Worm (Caenorhabditis elegans) whole organism, L1 larva: ENCODE results near the gene Y54G11A.7.
A peak's percentile ranks its signal among the peaks of the same experiment; 100 is the strongest.

Experiments
- C04F5.9 ChIP-seq: sonication (generic microtip); optimal IDR thresholded peaks from 2 replicates; lab custom pipeline; 2016; ENCODE audit warnings: missing genetic modification characterization, missing compliant biosample characterization
- C16A3.4 ChIP-seq: fragments of 150-350 bp; optimal IDR thresholded peaks from 2 replicates; lab custom pipeline; 2014; ENCODE audit warnings: missing biosample characterization, missing genetic modification characterization
- C34B4.2 ChIP-seq: sonication (generic microtip); optimal IDR thresholded peaks from 2 replicates; lab custom pipeline; 2017; ENCODE audit warnings: mild to moderate bottlenecking, missing genetic modification characterization, missing compliant biosample characterization
- F16B12.6 ChIP-seq: fragments of 150-350 bp; optimal IDR thresholded peaks from 2 replicates; lab custom pipeline; 2014; ENCODE audit warnings: missing biosample characterization, missing genetic modification characterization
- Y116A8C.19 ChIP-seq: sonication (generic microtip); optimal IDR thresholded peaks from 2 replicates; lab custom pipeline; 2016; ENCODE audit warnings: missing compliant biosample characterization, missing genetic modification characterization, borderline replicate concordance
- aha-1 ChIP-seq: fragments of 150-350 bp; optimal IDR thresholded peaks from 2 replicates; lab custom pipeline; 2014; ENCODE audit warnings: missing biosample characterization, missing genetic modification characterization
- alr-1 ChIP-seq: fragments of 200-800 bp; sonication (Bioruptor generic); optimal IDR thresholded peaks from 2 replicates; lab custom pipeline; 2018; ENCODE audit warnings: borderline replicate concordance, mild to moderate bottlenecking, missing genetic modification characterization, missing compliant biosample characterization
- aly-2 ChIP-seq: fragments of 150-350 bp; optimal IDR thresholded peaks from 2 replicates; lab custom pipeline; 2014; ENCODE audit warnings: missing biosample characterization, missing genetic modification characterization
- ceh-63 ChIP-seq: fragments of 200-800 bp; sonication (Bioruptor generic); optimal IDR thresholded peaks from 2 replicates; lab custom pipeline; 2018; ENCODE audit warnings: mild to moderate bottlenecking, missing genetic modification characterization, missing compliant biosample characterization
- ceh-8 ChIP-seq: fragments of 200-800 bp; sonication (Bioruptor generic); optimal IDR thresholded peaks from 2 replicates; lab custom pipeline; 2018; ENCODE audit warnings: mild to moderate bottlenecking, missing genetic modification characterization, moderate library complexity, missing compliant biosample characterization
- ces-1 ChIP-seq: fragments of 150-350 bp; optimal IDR thresholded peaks from 2 replicates; lab custom pipeline; 2014; ENCODE audit warnings: missing biosample characterization, missing genetic modification reagents, missing genetic modification characterization
- dpl-1 ChIP-seq, 3 experiments: fragments of 150-350 bp in 2 of 3; sonication (generic microtip) in 1 of 3; optimal IDR thresholded peaks; 2 replicates each; lab custom pipeline; 2014 to 2017; ENCODE audit warnings: missing biosample characterization in 3 of 3, missing genetic modification characterization in 3 of 3, missing genetic modification reagents in 3 of 3
- efl-1 ChIP-seq, 4 experiments: fragments of 150-350 bp; optimal IDR thresholded peaks in 3 of 4; peaks in 1 of 4; 1 replicate in 1 of 4; 2 replicates in 3 of 4; lab custom pipeline; 2014; ENCODE audit warnings: missing biosample characterization in 2 of 4, missing genetic modification characterization in 2 of 4, missing genetic modification reagents in 2 of 4
- efl-3 ChIP-seq: fragments of 200-800 bp; sonication (Bioruptor generic); optimal IDR thresholded peaks from 2 replicates; lab custom pipeline; 2018; ENCODE audit warnings: mild to moderate bottlenecking, missing genetic modification characterization, missing compliant biosample characterization
- egl-13 ChIP-seq: sonication (generic microtip); optimal IDR thresholded peaks from 2 replicates; lab custom pipeline; 2016; ENCODE audit warnings: missing genotype, missing genetic modification reagents, missing genetic modification characterization, missing compliant biosample characterization
- elt-3 ChIP-seq, 6 experiments: fragments of 150-350 bp in 1 of 6; sonication (generic microtip); optimal IDR thresholded peaks; 2 replicates each; lab custom pipeline; 2017 to 2018; ENCODE audit warnings: missing biosample characterization in 6 of 6, missing genetic modification characterization in 6 of 6, inconsistent platforms in 1 of 6
- ets-5 ChIP-seq: fragments of 200-800 bp; sonication (Bioruptor generic); IDR thresholded peaks from 2 replicates; pipeline ENCODE4 v1.3.6; 2022; ENCODE audit warnings: missing genetic modification characterization, missing compliant biosample characterization
- fkh-10 ChIP-seq: sonication (generic microtip); optimal IDR thresholded peaks from 2 replicates; lab custom pipeline; 2017; ENCODE audit warnings: missing biosample characterization, missing genetic modification reagents, missing genetic modification characterization
- fkh-8 ChIP-seq: sonication (generic microtip); optimal IDR thresholded peaks from 2 replicates; lab custom pipeline; 2016; ENCODE audit warnings: mild to moderate bottlenecking, missing genetic modification characterization, missing compliant biosample characterization
- fos-1 ChIP-seq: fragments of 150-350 bp; optimal IDR thresholded peaks from 2 replicates; lab custom pipeline; 2014; ENCODE audit warnings: missing biosample characterization, missing genetic modification characterization
- hlh-4 ChIP-seq: sonication (generic microtip); optimal IDR thresholded peaks from 2 replicates; lab custom pipeline; 2016; ENCODE audit warnings: mild to moderate bottlenecking, missing genetic modification characterization, missing compliant biosample characterization
- irx-1 ChIP-seq: sonication (generic microtip); optimal IDR thresholded peaks from 2 replicates; lab custom pipeline; 2016; ENCODE audit warnings: missing genetic modification characterization, missing compliant biosample characterization
- jun-1 ChIP-seq: fragments of 150-350 bp; optimal IDR thresholded peaks from 2 replicates; lab custom pipeline; 2014; ENCODE audit warnings: missing biosample characterization, missing genetic modification reagents, missing genetic modification characterization
- lin-14 ChIP-seq: fragments of 200-800 bp; sonication (Bioruptor generic); optimal IDR thresholded peaks from 2 replicates; lab custom pipeline; 2018; ENCODE audit warnings: mild to moderate bottlenecking, missing genetic modification characterization, moderate library complexity, missing compliant biosample characterization
- lin-39 ChIP-seq: fragments of 150-350 bp; optimal IDR thresholded peaks from 2 replicates; lab custom pipeline; 2014; ENCODE audit warnings: missing biosample characterization, missing genetic modification reagents, missing genetic modification characterization
- lir-3 ChIP-seq: sonication (generic microtip); optimal IDR thresholded peaks from 2 replicates; lab custom pipeline; 2016; ENCODE audit warnings: mild to moderate bottlenecking, missing genetic modification characterization, moderate library complexity, missing compliant biosample characterization; ENCODE audit not compliant: poor library complexity
- lsy-2 ChIP-seq, 2 experiments: fragments of 150-350 bp; optimal IDR thresholded peaks; 2 replicates each; lab custom pipeline; 2014; ENCODE audit warnings: missing biosample characterization in 2 of 2, missing genetic modification characterization in 2 of 2
- mab-9 ChIP-seq: fragments of 200-800 bp; sonication (Bioruptor generic); IDR thresholded peaks from 2 replicates; pipeline ENCODE4 v1.3.6; 2022; ENCODE audit warnings: missing genetic modification reagents, missing genetic modification characterization, missing compliant biosample characterization
- mdl-1 ChIP-seq, 2 experiments: fragments of 150-350 bp; optimal IDR thresholded peaks; 2 replicates each; lab custom pipeline; 2014 to 2017; ENCODE audit warnings: missing biosample characterization in 2 of 2, missing genetic modification characterization in 2 of 2, inconsistent platforms in 1 of 2
- nhr-11 ChIP-seq: fragments of 150-350 bp; optimal IDR thresholded peaks from 2 replicates; lab custom pipeline; 2014; ENCODE audit warnings: missing biosample characterization, missing genetic modification characterization
- nhr-20 ChIP-seq: sonication (generic microtip); optimal IDR thresholded peaks from 2 replicates; lab custom pipeline; 2016; ENCODE audit warnings: mild to moderate bottlenecking, missing genetic modification characterization, missing compliant biosample characterization
- nhr-237 ChIP-seq: fragments of 150-350 bp; optimal IDR thresholded peaks from 2 replicates; lab custom pipeline; 2014; ENCODE audit warnings: missing biosample characterization, missing genetic modification characterization
- nhr-47 ChIP-seq: sonication (generic microtip); optimal IDR thresholded peaks from 2 replicates; lab custom pipeline; 2016; ENCODE audit warnings: mild to moderate bottlenecking, missing genetic modification characterization, moderate library complexity, missing compliant biosample characterization
- nhr-71 ChIP-seq: sonication (generic microtip); optimal IDR thresholded peaks from 2 replicates; lab custom pipeline; 2016; ENCODE audit warnings: mild to moderate bottlenecking, missing genetic modification characterization, moderate library complexity, missing compliant biosample characterization
- nhr-84 ChIP-seq: sonication (generic microtip); optimal IDR thresholded peaks from 2 replicates; lab custom pipeline; 2017; ENCODE audit warnings: missing biosample characterization, missing genetic modification characterization
- pag-3 ChIP-seq: sonication (generic microtip); optimal IDR thresholded peaks from 2 replicates; lab custom pipeline; 2017; ENCODE audit warnings: missing genetic modification characterization, mild to moderate bottlenecking, missing compliant biosample characterization, antibody characterized with exemption, borderline replicate concordance; ENCODE audit not compliant: insufficient read depth
- pqm-1 ChIP-seq: sonication (generic microtip); optimal IDR thresholded peaks from 3 replicates; lab custom pipeline; 2017; ENCODE audit warnings: missing biosample characterization, missing genetic modification characterization
- rnt-1 ChIP-seq: sonication (generic microtip); optimal IDR thresholded peaks from 2 replicates; lab custom pipeline; 2016; ENCODE audit warnings: mild to moderate bottlenecking, missing genetic modification characterization, moderate library complexity, missing compliant biosample characterization
- skn-1 ChIP-seq: fragments of 150-350 bp; optimal IDR thresholded peaks from 2 replicates; lab custom pipeline; 2014; ENCODE audit warnings: missing biosample characterization, missing genetic modification characterization
- sox-4 ChIP-seq: sonication (generic microtip); optimal IDR thresholded peaks from 2 replicates; lab custom pipeline; 2016; ENCODE audit warnings: missing genetic modification characterization, missing compliant biosample characterization
- sup-37 ChIP-seq: fragments of 200-800 bp; sonication (Bioruptor generic); optimal IDR thresholded peaks from 2 replicates; lab custom pipeline; 2018; ENCODE audit warnings: mild to moderate bottlenecking, missing genetic modification characterization, missing compliant biosample characterization
- swsn-7 ChIP-seq: sonication (generic microtip); optimal IDR thresholded peaks from 2 replicates; lab custom pipeline; 2016; ENCODE audit warnings: missing genetic modification characterization, missing compliant biosample characterization
- tbx-2 ChIP-seq: sonication (generic microtip); optimal IDR thresholded peaks from 2 replicates; lab custom pipeline; 2016; ENCODE audit warnings: missing genetic modification characterization, missing compliant biosample characterization
- unc-62 ChIP-seq: fragments of 150-350 bp; optimal IDR thresholded peaks from 2 replicates; lab custom pipeline; 2014; ENCODE audit warnings: missing biosample characterization, missing genetic modification reagents, missing genetic modification characterization
- unc-86 ChIP-seq: sonication (generic microtip); optimal IDR thresholded peaks from 2 replicates; lab custom pipeline; 2016; ENCODE audit warnings: missing genetic modification characterization, missing compliant biosample characterization
- vab-15 ChIP-seq: sonication (generic microtip); optimal IDR thresholded peaks from 2 replicates; lab custom pipeline; 2017; ENCODE audit warnings: missing genotype, mild to moderate bottlenecking, missing genetic modification characterization, missing compliant biosample characterization
- xbp-1 ChIP-seq: sonication (generic microtip); optimal IDR thresholded peaks from 2 replicates; lab custom pipeline; 2016; ENCODE audit warnings: missing genetic modification characterization, missing compliant biosample characterization
- zag-1 ChIP-seq: fragments of 150-350 bp; optimal IDR thresholded peaks from 2 replicates; lab custom pipeline; 2014; ENCODE audit warnings: missing biosample characterization, missing genetic modification characterization

Gene Y54G11A.7

DNA sequence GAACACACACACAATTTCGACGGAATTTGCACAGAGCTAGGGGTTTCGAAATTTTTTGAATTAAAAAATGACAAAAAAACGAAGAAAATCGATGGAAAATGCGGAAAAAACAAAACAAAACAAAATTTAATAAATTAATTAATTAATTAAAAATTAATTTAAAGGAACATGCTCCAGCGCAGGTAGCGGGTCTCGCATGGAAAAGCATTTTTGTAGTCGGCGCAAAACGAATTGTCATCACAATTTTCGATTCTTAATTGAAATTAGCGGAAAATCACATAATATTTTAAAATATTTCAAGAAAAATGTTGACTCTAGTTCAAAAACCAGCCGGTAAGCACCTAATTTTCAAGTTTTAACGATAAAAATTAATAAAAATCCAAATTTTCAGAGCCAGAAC is 20.7 kb upstream of the Y54G11A.7 start, which contains the start of gene Y54G11A.3:
Y54G11A.3 (plus strand) TSS at position 213 of the 400 bp plus-strand sequence.
- TF ChIP-seq ets-5 (no peak), fkh-10 (GFP tag; lab: Kevin White, UChicago) (no peak), unc-62 (no peak), lir-3 (tag; lab: Kevin White, UChicago) (no peak), C04F5.9 (tag; lab: Kevin White, UChicago) (no peak), aha-1 (tag; lab: Kevin White, UChicago) (no peak), mab-9 (no peak), Y116A8C.19 (no peak), unc-86 (no peak), elt-3 (tag; optimal IDR thresholded peaks at IDR 0.05; lab: Kevin White, UChicago) (no peak), hlh-4 (no peak), nhr-11 (no peak), alr-1 (tag; lab: Kevin White, UChicago) (no peak)

DNA sequence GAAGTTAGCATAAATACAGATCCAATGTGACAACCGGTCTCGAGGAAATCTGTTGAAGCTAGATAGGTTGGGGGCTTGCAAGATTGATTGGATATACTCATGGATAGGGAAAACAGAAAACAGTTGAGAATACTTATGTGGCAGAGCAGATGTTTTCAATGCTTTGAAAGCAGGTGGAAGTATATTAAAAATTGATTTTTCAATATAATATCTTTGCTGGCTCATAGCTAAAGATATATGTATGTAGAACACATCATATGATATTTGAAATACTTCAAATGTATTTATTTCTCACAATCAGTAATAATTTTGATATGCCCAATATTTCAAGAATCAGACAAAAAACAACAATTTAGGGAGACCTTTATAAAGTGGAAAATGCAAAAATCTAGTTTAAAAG is 9.8 kb upstream of the Y54G11A.7 start, which contains the start of gene srh-41:
srh-41 (minus strand) TSS at position 101 of the 400 bp plus-strand sequence.
- no peak for TF ChIP-seq efl-1 (optimal IDR thresholded peaks at IDR 0.05; lab: Kevin White, UChicago)
- no peak for TF ChIP-seq efl-1 (GFP tag; optimal IDR thresholded peaks at IDR 0.05 in 1 of 2; lab: Kevin White, UChicago)
- TF ChIP-seq ceh-63 (GFP tag; lab: Kevin White, UChicago): no peak
- no peak for TF ChIP-seq hlh-4
- no peak for TF ChIP-seq dpl-1 (GFP tag; optimal IDR thresholded peaks at IDR 0.05; lab: Kevin White, UChicago)
- TF ChIP-seq pqm-1 (tag; lab: Kevin White, UChicago): no peak
- no peak for TF ChIP-seq C34B4.2 (tag; lab: Kevin White, UChicago)
- no peak for TF ChIP-seq aly-2 (tag; lab: Kevin White, UChicago)
- TF ChIP-seq F16B12.6 (tag; lab: Kevin White, UChicago): no peak
- TF ChIP-seq skn-1 (tag; lab: Kevin White, UChicago): no peak

DNA sequence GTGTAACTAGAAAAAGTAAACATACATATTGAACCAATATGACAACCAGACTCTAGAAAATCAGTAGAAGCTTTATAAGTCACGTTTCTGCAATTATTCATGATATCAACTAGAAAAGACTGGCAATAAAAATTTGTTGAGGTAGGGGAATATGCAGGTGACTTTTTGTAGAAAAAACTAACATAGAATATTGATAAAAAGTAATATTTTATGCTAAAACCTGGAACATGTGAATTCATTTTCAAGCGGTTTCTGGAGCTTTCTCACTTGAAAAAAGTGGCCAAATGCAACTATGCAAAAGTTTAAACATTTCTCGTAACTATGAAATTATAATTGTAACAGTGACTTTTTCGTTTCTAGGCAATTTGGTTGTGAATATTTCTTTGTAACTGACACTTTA is 8.1 kb upstream of the Y54G11A.7 start, which contains the start of gene srh-42:
srh-42 (minus strand) TSS at position 101 of the 400 bp plus-strand sequence.
- TF ChIP-seq sox-4 (no peak), lin-39 (tag; lab: Kevin White, UChicago) (no peak), pag-3 (no peak), vab-15 (no peak), tbx-2 (no peak), nhr-84 (tag; lab: Kevin White, UChicago) (no peak), jun-1 (tag; lab: Kevin White, UChicago) (no peak), egl-13 (tag; lab: Kevin White, UChicago) (no peak), mab-9 (no peak), nhr-47 (tag; lab: Kevin White, UChicago) (no peak), fkh-8 (tag; lab: Kevin White, UChicago) (no peak), C04F5.9 (tag; lab: Kevin White, UChicago) (no peak), lin-14 (GFP tag; lab: Kevin White, UChicago) (no peak), fos-1 (tag; lab: Kevin White, UChicago) (no peak), xbp-1 (tag; lab: Kevin White, UChicago) (no peak), ces-1 (GFP tag; lab: Kevin White, UChicago) (no peak), alr-1 (tag; lab: Kevin White, UChicago) (no peak), Y116A8C.19 (no peak), mdl-1 (tag; optimal IDR thresholded peaks at IDR 0.05; lab: Kevin White, UChicago) (no peak)

DNA sequence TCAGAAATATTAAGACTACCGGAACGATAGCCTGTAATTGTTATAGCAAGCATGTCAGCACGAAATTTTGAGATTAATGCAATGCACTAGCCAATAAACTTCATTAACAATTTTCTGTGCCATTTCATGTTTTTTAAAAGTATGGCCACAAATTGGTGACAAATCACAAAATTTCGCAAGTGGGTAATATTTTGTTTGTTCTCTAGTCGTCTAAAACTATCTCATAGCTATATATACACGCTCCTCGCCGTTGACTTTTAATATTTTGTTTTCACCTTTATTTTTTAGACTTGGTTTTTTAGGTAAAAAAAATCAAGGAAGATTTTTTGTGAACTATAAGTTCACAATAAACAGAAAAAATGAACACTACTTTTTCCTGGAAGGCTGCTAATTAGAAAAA is 6.3 kb upstream of the Y54G11A.7 start:
- TF ChIP-seq nhr-237 (tag; lab: Kevin White, UChicago) (peak; percentile 41), sup-37 (GFP tag; lab: Kevin White, UChicago) (no peak), swsn-7 (tag; lab: Kevin White, UChicago) (no peak), C16A3.4 (tag; lab: Kevin White, UChicago) (no peak), irx-1 (no peak), efl-1 (optimal IDR thresholded peaks at IDR 0.05; lab: Kevin White, UChicago) (peak; percentile 18 to 27), efl-1 (GFP tag; optimal IDR thresholded peaks at IDR 0.05 in 1 of 2; lab: Kevin White, UChicago) (peak in 1 of 2 experiments; percentile 53), skn-1 (tag; lab: Kevin White, UChicago) (peak; percentile 89), zag-1 (no peak), ceh-63 (GFP tag; lab: Kevin White, UChicago) (no peak), rnt-1 (tag; lab: Kevin White, UChicago) (no peak), ceh-8 (GFP tag; lab: Kevin White, UChicago) (no peak), efl-3 (GFP tag; lab: Kevin White, UChicago) (no peak), nhr-20 (peak; percentile 22), lsy-2 (tag; optimal IDR thresholded peaks at IDR 0.05; lab: Kevin White, UChicago) (no peak), nhr-71 (tag; lab: Kevin White, UChicago) (no peak), mdl-1 (tag; optimal IDR thresholded peaks at IDR 0.05; lab: Kevin White, UChicago) (no peak)
